Fruit fly (Drosophila melanogaster): Measurements from ENCODE around the gene Rtca.

DNA sequence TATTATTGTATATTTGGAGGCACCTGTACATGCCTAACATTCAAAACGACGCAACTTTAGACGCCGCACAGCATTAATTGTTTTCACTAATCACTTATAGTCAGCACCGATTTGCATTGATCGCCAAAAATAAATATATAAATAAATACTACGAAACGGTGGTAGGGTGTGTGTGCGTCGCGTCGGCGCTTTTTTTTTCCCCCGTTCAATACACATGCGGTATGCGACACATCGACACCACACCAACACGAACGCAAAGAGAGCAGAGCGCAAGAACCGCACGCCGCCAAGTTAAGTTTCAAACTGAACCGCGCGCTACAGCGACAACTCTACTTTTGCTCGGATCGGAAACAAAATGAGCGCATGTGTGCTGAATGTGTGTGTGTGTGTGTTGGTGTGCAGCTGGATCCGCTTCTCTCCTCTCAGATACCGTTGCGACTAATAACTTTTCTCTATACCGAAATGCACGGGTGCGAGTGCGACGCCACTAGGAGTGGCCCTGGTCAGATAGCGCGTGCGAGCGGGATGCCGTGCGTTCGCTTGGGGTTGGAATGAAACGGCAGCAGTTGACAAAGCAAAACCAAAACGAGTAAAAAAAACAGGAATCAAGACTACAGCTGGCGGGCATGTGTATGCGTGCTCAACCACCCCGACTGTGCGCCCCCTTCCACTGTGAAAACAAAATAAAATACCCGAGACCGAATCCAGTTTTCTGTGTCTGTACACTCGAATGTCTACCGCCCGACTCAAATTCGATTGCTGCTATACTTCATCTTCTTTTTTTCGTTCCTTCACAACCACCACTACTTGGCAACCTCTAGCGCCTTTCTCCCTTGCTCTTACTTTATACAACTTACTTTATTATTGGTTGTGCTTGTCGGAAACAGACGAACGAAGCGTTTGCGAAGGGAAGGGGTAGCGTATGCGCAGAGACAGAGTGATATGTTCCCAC lies 51.1 kb downstream of the Rtca start, which contains the start of gene ph-d:
- TF ChIP-seq h (optimal IDR thresholded peaks at IDR 0.05) (no peak), insv (optimal IDR thresholded peaks at IDR 0.05) (no peak)
